Fruit fly (Drosophila melanogaster): Measurements from ENCODE around the gene AlaRS.

dm6 chr2L:8385849-8386248, 4.3 kb upstream of the AlaRS start:
- TF ChIP-seq Snoo (tag; optimal IDR thresholded peaks at IDR 0.05), result no peak
- TF ChIP-seq fd96Ca (GFP tag; IDR thresholded peaks at IDR 0.05), result no peak
- no peak for TF ChIP-seq CG8301 (tag; optimal IDR thresholded peaks at IDR 0.05)
- no peak for TF ChIP-seq CG34367 (tag; optimal IDR thresholded peaks at IDR 0.05)

All from whole organism, pupa.